Fruit fly (Drosophila melanogaster): ENCODE measurements around the gene Usp30.

The Usp30 gene

dm6 chrX:5873164-5873563 is 6.4 kb downstream of the Usp30 start, which contains the start of gene GAA1:
Gene GAA1, minus strand, starts transcription at chrX:5873357.
- TF ChIP-seq HLH106 (tag; optimal IDR thresholded peaks at IDR 0.05) = peak; percentile 17
- TF ChIP-seq Dfd (GFP tag; optimal IDR thresholded peaks at IDR 0.05) = no peak

dm6 chrX:5868795-5869194 is 10.8 kb downstream of the Usp30 start, which contains the start of gene CG15764:
Gene CG15764, plus strand, starts transcription at chrX:5869095.
- TF ChIP-seq Hr78 (GFP tag; optimal IDR thresholded peaks at IDR 0.05) = no peak
- TF ChIP-seq Dfd (GFP tag; optimal IDR thresholded peaks at IDR 0.05) = no peak
- TF ChIP-seq dmrt93B (GFP tag; optimal IDR thresholded peaks at IDR 0.05) = no peak
- TF ChIP-seq Rel (GFP tag; optimal IDR thresholded peaks at IDR 0.05) = no peak
- TF ChIP-seq Rel (tag; optimal IDR thresholded peaks at IDR 0.05) = no peak
- no peak for TF ChIP-seq Dif (GFP tag; optimal IDR thresholded peaks at IDR 0.05; ENCODE audit: partially characterized antibody)
- no peak for TF ChIP-seq h (GFP tag; optimal IDR thresholded peaks at IDR 0.05)
- TF ChIP-seq dsf (GFP tag; optimal IDR thresholded peaks at IDR 0.05; ENCODE audit: borderline replicate concordance) = no peak
- no peak for TF ChIP-seq psq (GFP tag; optimal IDR thresholded peaks at IDR 0.05)
- TF ChIP-seq Hr83 (GFP tag; optimal IDR thresholded peaks at IDR 0.05; ENCODE audit: poor library complexity, severe bottlenecking) = no peak
- TF ChIP-seq CrebA (GFP tag; optimal IDR thresholded peaks at IDR 0.05; ENCODE audit: borderline replicate concordance) = no peak
- no peak for TF ChIP-seq OdsH (GFP tag; optimal IDR thresholded peaks at IDR 0.05)
- TF ChIP-seq HLH106 (tag; optimal IDR thresholded peaks at IDR 0.05) = no peak
- TF ChIP-seq Jra (GFP tag; optimal IDR thresholded peaks at IDR 0.05) = no peak
- no peak for TF ChIP-seq Sp1 (GFP tag; optimal IDR thresholded peaks at IDR 0.05)
- no peak for TF ChIP-seq ey (GFP tag; optimal IDR thresholded peaks at IDR 0.05)
- no peak for TF ChIP-seq Hnf4 (GFP tag; optimal IDR thresholded peaks at IDR 0.05)
- TF ChIP-seq sage (GFP tag; optimal IDR thresholded peaks at IDR 0.05) = no peak

- TF ChIP-seq lola (GFP tag; optimal IDR thresholded peaks at IDR 0.05) = no peak
- no peak for TF ChIP-seq ey (GFP tag; optimal IDR thresholded peaks at IDR 0.05)
- no peak for TF ChIP-seq Hnf4 (GFP tag; optimal IDR thresholded peaks at IDR 0.05)
- no peak for TF ChIP-seq jim (GFP tag; optimal IDR thresholded peaks at IDR 0.05)
- TF ChIP-seq br (GFP tag; optimal IDR thresholded peaks at IDR 0.05) = no peak
- no peak for TF ChIP-seq Sp1 (GFP tag; optimal IDR thresholded peaks at IDR 0.05)
- TF ChIP-seq CG32264 (GFP tag; optimal IDR thresholded peaks at IDR 0.05) = no peak
- no peak for TF ChIP-seq Abd-B (GFP tag; optimal IDR thresholded peaks at IDR 0.05)
- TF ChIP-seq Vsx2 (GFP tag; optimal IDR thresholded peaks at IDR 0.05; ENCODE audit: partially characterized antibody) = no peak
- no peak for TF ChIP-seq CG9705 (GFP tag; optimal IDR thresholded peaks at IDR 0.05)
- TF ChIP-seq dl (GFP tag; optimal IDR thresholded peaks at IDR 0.05; ENCODE audit: insufficient read depth in 1 of 2, partially characterized antibody in 2 of 2) = no peak
- no peak for TF ChIP-seq GATAd (GFP tag; optimal IDR thresholded peaks at IDR 0.05)
- TF ChIP-seq tai (GFP tag; optimal IDR thresholded peaks at IDR 0.05) = no peak
- TF ChIP-seq woc (GFP tag; optimal IDR thresholded peaks at IDR 0.05) = no peak
These were observed 13.5 kb downstream of the Usp30 start for dm6 chrX:5866095-5866494.

dm6 chrX:5865051-5865450 is 14.5 kb downstream of the Usp30 start, which contains the start of gene CG43137:
Gene CG43137, minus strand, starts transcription at chrX:5865151.
- TF ChIP-seq Jra (GFP tag; optimal IDR thresholded peaks at IDR 0.05) = no peak
- TF ChIP-seq CG32264 (GFP tag; optimal IDR thresholded peaks at IDR 0.05) = no peak

DNA sequence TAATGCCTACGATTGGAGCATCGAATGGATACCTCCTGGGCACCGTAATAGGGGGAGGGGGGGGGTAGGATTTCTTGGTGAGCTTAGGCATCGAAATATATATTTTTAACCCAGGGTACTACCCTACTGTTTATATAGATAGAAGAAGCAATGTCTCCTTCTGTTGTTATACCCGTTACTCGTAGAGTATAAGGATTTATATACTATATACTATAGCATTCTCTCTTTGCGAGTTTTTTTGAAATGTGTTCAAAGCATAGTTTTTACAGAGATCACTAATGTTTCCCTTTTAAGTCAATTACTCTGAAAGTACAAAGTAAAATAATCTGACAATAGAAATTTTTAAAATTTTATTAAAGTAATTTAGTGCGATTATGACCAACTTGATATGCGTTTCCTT is 26.1 kb downstream of the Usp30 start, which contains the start of gene CG43136:
Gene CG43136, plus strand, starts transcription at position 301 of the 400 bp plus-strand sequence.
- TF ChIP-seq Dif (GFP tag; optimal IDR thresholded peaks at IDR 0.05; ENCODE audit: partially characterized antibody) = no peak
- TF ChIP-seq sage (GFP tag; optimal IDR thresholded peaks at IDR 0.05) = no peak
- TF ChIP-seq brk (GFP tag; optimal IDR thresholded peaks at IDR 0.05) = no peak
- no peak for TF ChIP-seq N (GFP tag; optimal IDR thresholded peaks at IDR 0.05)
- TF ChIP-seq CG9705 (GFP tag; optimal IDR thresholded peaks at IDR 0.05) = no peak
- no peak for TF ChIP-seq ey (GFP tag; optimal IDR thresholded peaks at IDR 0.05)
- no peak for TF ChIP-seq Hnf4 (GFP tag; optimal IDR thresholded peaks at IDR 0.05)
- no peak for TF ChIP-seq jim (GFP tag; optimal IDR thresholded peaks at IDR 0.05)
- no peak for TF ChIP-seq br (GFP tag; optimal IDR thresholded peaks at IDR 0.05)
- TF ChIP-seq dsf (GFP tag; optimal IDR thresholded peaks at IDR 0.05; ENCODE audit: borderline replicate concordance) = no peak
- no peak for TF ChIP-seq Jra (GFP tag; optimal IDR thresholded peaks at IDR 0.05)
- no peak for TF ChIP-seq pan (optimal IDR thresholded peaks at IDR 0.05)
- TF ChIP-seq Sp1 (GFP tag; optimal IDR thresholded peaks at IDR 0.05) = no peak
- no peak for TF ChIP-seq woc (GFP tag; optimal IDR thresholded peaks at IDR 0.05)
- TF ChIP-seq dmrt93B (GFP tag; optimal IDR thresholded peaks at IDR 0.05) = no peak
- no peak for TF ChIP-seq Rel (GFP tag; optimal IDR thresholded peaks at IDR 0.05)
- TF ChIP-seq Rel (tag; optimal IDR thresholded peaks at IDR 0.05) = no peak
- TF ChIP-seq dl (GFP tag; optimal IDR thresholded peaks at IDR 0.05; ENCODE audit: insufficient read depth in 1 of 2, partially characterized antibody in 2 of 2) = no peak
- no peak for TF ChIP-seq sv (GFP tag; optimal IDR thresholded peaks at IDR 0.05)
